Worm (Caenorhabditis elegans) whole organism, mixed stage, embryonic: ENCODE data around the gene elo-5.

Experiments used
- lsy-2 ChIP-seq: fragments of 150-350 bp; optimal IDR thresholded peaks from 2 replicates; lab custom pipeline; 2014; ENCODE audit warnings: missing biosample characterization, missing genetic modification characterization
- mab-5 ChIP-seq: fragments of 150-350 bp; optimal IDR thresholded peaks from 2 replicates; lab custom pipeline; 2014; ENCODE audit warnings: missing biosample characterization, missing genetic modification characterization
- mep-1 ChIP-seq: fragments of 150-350 bp; optimal IDR thresholded peaks from 2 replicates; lab custom pipeline; 2017; ENCODE audit warnings: missing biosample characterization, missing genetic modification reagents, missing genetic modification characterization, inconsistent platforms
- nhr-12 ChIP-seq: fragments of 150-350 bp; optimal IDR thresholded peaks from 2 replicates; lab custom pipeline; 2014; ENCODE audit warnings: missing biosample characterization, missing genetic modification characterization
- nhr-28 ChIP-seq: fragments of 150-350 bp; optimal IDR thresholded peaks from 2 replicates; lab custom pipeline; 2014; ENCODE audit warnings: missing biosample characterization, missing genetic modification characterization
- nhr-76 ChIP-seq: sonication (generic microtip); optimal IDR thresholded peaks from 2 replicates; lab custom pipeline; 2017; ENCODE audit warnings: missing biosample characterization, missing genetic modification characterization
- snpc-4 ChIP-seq: fragments of 150-350 bp; optimal IDR thresholded peaks from 2 replicates; lab custom pipeline; 2014; ENCODE audit warnings: missing biosample characterization, missing genetic modification characterization
- sptf-1 ChIP-seq: sonication (generic microtip); optimal IDR thresholded peaks from 2 replicates; lab custom pipeline; 2017; ENCODE audit warnings: mild to moderate bottlenecking, missing genetic modification characterization, moderate library complexity, missing compliant biosample characterization
- tbx-8 ChIP-seq: fragments of 200-800 bp; sonication (Bioruptor generic); optimal IDR thresholded peaks from 2 replicates; lab custom pipeline; 2018; ENCODE audit warnings: mild to moderate bottlenecking, missing genetic modification characterization, moderate library complexity, missing compliant biosample characterization
- unc-39 ChIP-seq: fragments of 150-350 bp; optimal IDR thresholded peaks from 2 replicates; lab custom pipeline; 2014; ENCODE audit warnings: missing biosample characterization, missing genetic modification characterization
- unc-62 ChIP-seq: fragments of 150-350 bp; optimal IDR thresholded peaks from 2 replicates; lab custom pipeline; 2014; ENCODE audit warnings: missing biosample characterization, missing genetic modification reagents, missing genetic modification characterization
- zip-8 ChIP-seq: fragments of 150-350 bp; optimal IDR thresholded peaks from 2 replicates; lab custom pipeline; 2014; ENCODE audit warnings: missing biosample characterization, missing genetic modification characterization

ce11 chrIV:5396769-5397168 lies 19.9 kb upstream of the elo-5 start, which contains the start of gene ZK616.3:
- TF ChIP-seq nhr-12 (tag; lab: Kevin White, UChicago) (no peak), sptf-1 (tag; lab: Kevin White, UChicago) (no peak), mab-5 (tag; lab: Kevin White, UChicago) (no peak), nhr-28 (tag; lab: Kevin White, UChicago) (no peak), mep-1 (no peak), snpc-4 (tag; lab: Kevin White, UChicago) (no peak), zip-8 (tag; lab: Kevin White, UChicago) (no peak), lsy-2 (tag; lab: Kevin White, UChicago) (no peak), nhr-76 (tag; lab: Kevin White, UChicago) (no peak), unc-62 (GFP tag; lab: Kevin White, UChicago) (no peak), tbx-8 (GFP tag; lab: Kevin White, UChicago) (no peak), unc-39 (no peak)
